Worm (Caenorhabditis elegans): ENCODE data around the gene C36B7.3.

- TF ChIP-seq dao-5 (tag; optimal IDR thresholded peaks at IDR 0.05) (no peak), him-1 (tag; optimal IDR thresholded peaks at IDR 0.05) (no peak), W03F9.2 (tag; optimal IDR thresholded peaks at IDR 0.05) (no peak)
Measured at ce11 chrX:7106103-7106502, 4.5 kb downstream of the C36B7.3 start, which contains the start of gene C36B7.2.

All from whole organism, L4/young adult.